Worm (Caenorhabditis elegans) whole organism, young adult: ENCODE measurements around the gene srbc-34.

Source experiments
- T07F8.4 ChIP-seq: sonication (generic microtip); optimal IDR thresholded peaks from 2 replicates; lab custom pipeline; 2016; ENCODE audit warnings: mild to moderate bottlenecking, missing genetic modification characterization, moderate library complexity, missing compliant biosample characterization
- ZK185.1 ChIP-seq: sonication (generic microtip); optimal IDR thresholded peaks from 2 replicates; lab custom pipeline; 2016; ENCODE audit warnings: mild to moderate bottlenecking, missing genetic modification characterization, missing compliant biosample characterization; ENCODE audit not compliant: poor library complexity, severe bottlenecking
- ceh-58 ChIP-seq: fragments of 200-800 bp; sonication (Bioruptor generic); IDR thresholded peaks from 2 replicates; pipeline ENCODE4 v1.3.6; 2022; ENCODE audit warnings: missing genetic modification characterization, missing compliant biosample characterization
- die-1 ChIP-seq: sonication (generic microtip); optimal IDR thresholded peaks from 2 replicates; lab custom pipeline; 2016; ENCODE audit warnings: missing genotype, mild to moderate bottlenecking, missing genetic modification characterization, missing compliant biosample characterization
- efl-1 ChIP-seq: fragments of 150-350 bp; optimal IDR thresholded peaks from 2 replicates; lab custom pipeline; 2014; ENCODE audit warnings: missing biosample characterization, missing genetic modification reagents, missing genetic modification characterization
- him-1 ChIP-seq: sonication (generic microtip); optimal IDR thresholded peaks from 2 replicates; lab custom pipeline; 2016; ENCODE audit warnings: missing genotype, missing genetic modification reagents, missing genetic modification characterization, missing compliant biosample characterization
- madf-3 ChIP-seq: fragments of 200-800 bp; sonication (Bioruptor generic); IDR thresholded peaks from 2 replicates; pipeline ENCODE4 v1.3.6; 2022; ENCODE audit warnings: missing genetic modification reagents, missing genetic modification characterization, missing compliant biosample characterization
- nhr-27 ChIP-seq: fragments of 200-800 bp; sonication (Bioruptor generic); optimal IDR thresholded peaks from 2 replicates; lab custom pipeline; 2018; ENCODE audit warnings: mild to moderate bottlenecking, missing genetic modification characterization, moderate library complexity, missing compliant biosample characterization
- nhr-90 ChIP-seq: sonication (generic microtip); optimal IDR thresholded peaks from 2 replicates; lab custom pipeline; 2016; ENCODE audit warnings: missing genotype, mild to moderate bottlenecking, missing genetic modification characterization, missing compliant biosample characterization
- pha-4 ChIP-seq: fragments of 150-350 bp; sonication (generic microtip); optimal IDR thresholded peaks from 2 replicates; lab custom pipeline; 2014; ENCODE audit warnings: missing biosample characterization, missing genetic modification reagents, missing genetic modification characterization
- snpc-4 ChIP-seq, 5 experiments: fragments of 150-350 bp in 1 of 5; sonication (generic microtip) in 4 of 5; optimal IDR thresholded peaks; 2 replicates each; lab custom pipeline; 2014 to 2018; ENCODE audit warnings: missing genetic modification characterization in 5 of 5, missing biosample characterization in 3 of 5, antibody characterized with exemption in 2 of 5, mild to moderate bottlenecking in 2 of 5, missing compliant biosample characterization in 2 of 5, missing genotype in 2 of 5, moderate library complexity in 2 of 5, missing genetic modification reagents in 1 of 5
- unc-130 ChIP-seq: sonication (generic microtip); optimal IDR thresholded peaks from 2 replicates; lab custom pipeline; 2016; ENCODE audit warnings: missing genetic modification reagents, missing genetic modification characterization, missing compliant biosample characterization

ce11 chrV:20215197-20215596 lies 9.1 kb downstream of the srbc-34 start, which contains the start of gene Y113G7B.11:
- TF ChIP-seq snpc-4 (GFP tag; optimal IDR thresholded peaks at IDR 0.05; lab: Kevin White, UChicago) (no peak), snpc-4 (tag; optimal IDR thresholded peaks at IDR 0.05; lab: Kevin White, UChicago) (no peak), pha-4 (tag; lab: Kevin White, UChicago) (no peak), T07F8.4 (tag; lab: Kevin White, UChicago) (no peak), madf-3 (GFP tag; lab: Robert Waterston, UW) (no peak), die-1 (tag; lab: Kevin White, UChicago) (no peak), nhr-27 (tag; lab: Kevin White, UChicago) (no peak), efl-1 (no peak), him-1 (tag; lab: Kevin White, UChicago) (no peak), nhr-90 (tag; lab: Kevin White, UChicago) (no peak), ceh-58 (GFP tag; lab: Robert Waterston, UW) (no peak), unc-130 (no peak), ZK185.1 (no peak)
